Worm (Caenorhabditis elegans) whole organism, late embryonic: ENCODE data around the gene clec-38.

Source experiments
- C08G9.2 ChIP-seq: sonication (generic microtip); optimal IDR thresholded peaks from 2 replicates; lab custom pipeline; 2016; ENCODE audit warnings: mild to moderate bottlenecking, missing genetic modification characterization, moderate library complexity, missing compliant biosample characterization
- C38D4.7 ChIP-seq: fragments of 200-800 bp; sonication (Bioruptor generic); optimal IDR thresholded peaks from 2 replicates; lab custom pipeline; 2018; ENCODE audit warnings: mild to moderate bottlenecking, missing genetic modification characterization, moderate library complexity, missing compliant biosample characterization
- F13H6.1 ChIP-seq: sonication (generic microtip); optimal IDR thresholded peaks from 2 replicates; lab custom pipeline; 2016; ENCODE audit warnings: missing genetic modification characterization, missing compliant biosample characterization
- K02D7.2 ChIP-seq: sonication (generic microtip); optimal IDR thresholded peaks from 2 replicates; lab custom pipeline; 2017; ENCODE audit warnings: mild to moderate bottlenecking, missing genetic modification characterization, missing compliant biosample characterization
- K09A11.1 ChIP-seq: sonication (generic microtip); optimal IDR thresholded peaks from 2 replicates; lab custom pipeline; 2017; ENCODE audit warnings: antibody characterized with exemption, mild to moderate bottlenecking, missing genetic modification characterization, missing compliant biosample characterization; ENCODE audit not compliant: insufficient read depth
- Y22D7AL.16 ChIP-seq: sonication (generic microtip); optimal IDR thresholded peaks from 2 replicates; lab custom pipeline; 2016; ENCODE audit warnings: missing genetic modification characterization, missing compliant biosample characterization
- ama-1 ChIP-seq: fragments of 150-350 bp; optimal IDR thresholded peaks from 2 replicates; lab custom pipeline; 2014
- ceh-14 ChIP-seq: sonication (generic microtip); optimal IDR thresholded peaks from 2 replicates; lab custom pipeline; 2016; ENCODE audit warnings: missing genotype, missing genetic modification characterization, missing compliant biosample characterization
- ceh-18 ChIP-seq: sonication (generic microtip); optimal IDR thresholded peaks from 2 replicates; lab custom pipeline; 2016; ENCODE audit warnings: missing genetic modification characterization, missing compliant biosample characterization
- ceh-19 ChIP-seq: fragments of 200-800 bp; sonication (Bioruptor generic); optimal IDR thresholded peaks from 2 replicates; lab custom pipeline; 2018; ENCODE audit warnings: mild to moderate bottlenecking, missing genetic modification characterization, missing compliant biosample characterization
- ceh-22 ChIP-seq: sonication (generic microtip); optimal IDR thresholded peaks from 2 replicates; lab custom pipeline; 2017; ENCODE audit warnings: missing biosample characterization, missing genetic modification characterization
- ceh-24 ChIP-seq: sonication (generic microtip); optimal IDR thresholded peaks from 2 replicates; lab custom pipeline; 2016; ENCODE audit warnings: mild to moderate bottlenecking, missing genetic modification characterization, missing compliant biosample characterization
- ceh-31 ChIP-seq: sonication (generic microtip); optimal IDR thresholded peaks from 2 replicates; lab custom pipeline; 2016; ENCODE audit warnings: missing genetic modification characterization, missing compliant biosample characterization
- ceh-6 ChIP-seq: fragments of 200-800 bp; sonication (Bioruptor generic); optimal IDR thresholded peaks from 2 replicates; lab custom pipeline; 2018; ENCODE audit warnings: mild to moderate bottlenecking, missing genetic modification characterization, missing compliant biosample characterization
- che-1 ChIP-seq: sonication (generic microtip); optimal IDR thresholded peaks from 2 replicates; lab custom pipeline; 2016; ENCODE audit warnings: mild to moderate bottlenecking, missing genetic modification characterization, missing compliant biosample characterization
- elt-4 ChIP-seq: sonication (generic microtip); optimal IDR thresholded peaks from 2 replicates; lab custom pipeline; 2016; ENCODE audit warnings: missing genetic modification characterization, missing compliant biosample characterization
- ets-4 ChIP-seq: sonication (generic microtip); optimal IDR thresholded peaks from 2 replicates; lab custom pipeline; 2016; ENCODE audit warnings: missing genetic modification characterization, missing compliant biosample characterization
- eyg-1 ChIP-seq: sonication (generic microtip); optimal IDR thresholded peaks from 2 replicates; lab custom pipeline; 2016; ENCODE audit warnings: missing genotype, missing genetic modification characterization, missing compliant biosample characterization
- fkh-10 ChIP-seq: fragments of 150-350 bp; optimal IDR thresholded peaks from 2 replicates; lab custom pipeline; 2014; ENCODE audit warnings: missing biosample characterization, missing genetic modification reagents, missing genetic modification characterization
- fkh-6 ChIP-seq: sonication (generic microtip); optimal IDR thresholded peaks from 2 replicates; lab custom pipeline; 2016; ENCODE audit warnings: missing genetic modification characterization, missing compliant biosample characterization
- gmeb-2 ChIP-seq: sonication (generic microtip); optimal IDR thresholded peaks from 2 replicates; lab custom pipeline; 2016; ENCODE audit warnings: missing genetic modification characterization, inconsistent platforms, missing compliant biosample characterization
- hlh-13 ChIP-seq: fragments of 200-800 bp; sonication (Bioruptor generic); optimal IDR thresholded peaks from 2 replicates; lab custom pipeline; 2018; ENCODE audit warnings: mild to moderate bottlenecking, missing genetic modification characterization, missing compliant biosample characterization
- hlh-15 ChIP-seq: sonication (generic microtip); optimal IDR thresholded peaks from 2 replicates; lab custom pipeline; 2016; ENCODE audit warnings: missing genetic modification characterization, missing compliant biosample characterization
- hlh-30 ChIP-seq: sonication (generic microtip); optimal IDR thresholded peaks from 2 replicates; lab custom pipeline; 2017; ENCODE audit warnings: antibody characterized with exemption, missing genetic modification characterization, missing compliant biosample characterization; ENCODE audit not compliant: insufficient read depth
- hlh-6 ChIP-seq: sonication (generic microtip); optimal IDR thresholded peaks from 2 replicates; lab custom pipeline; 2016; ENCODE audit warnings: missing genotype, missing genetic modification characterization, missing compliant biosample characterization
- hlh-8 ChIP-seq: sonication (generic microtip); optimal IDR thresholded peaks from 2 replicates; lab custom pipeline; 2016; ENCODE audit warnings: missing genotype, missing genetic modification characterization, missing compliant biosample characterization
- lin-11 ChIP-seq: fragments of 200-800 bp; sonication (Bioruptor generic); optimal IDR thresholded peaks from 2 replicates; lab custom pipeline; 2018; ENCODE audit warnings: mild to moderate bottlenecking, missing genetic modification characterization, missing compliant biosample characterization
- nhr-11 ChIP-seq: fragments of 150-350 bp; optimal IDR thresholded peaks from 2 replicates; lab custom pipeline; 2014; ENCODE audit warnings: missing biosample characterization, missing genetic modification characterization
- npax-4 ChIP-seq: sonication (generic microtip); optimal IDR thresholded peaks from 2 replicates; lab custom pipeline; 2016; ENCODE audit warnings: missing genetic modification characterization, missing compliant biosample characterization
- pat-9 ChIP-seq: fragments of 200-800 bp; sonication (Bioruptor generic); optimal IDR thresholded peaks from 2 replicates; lab custom pipeline; 2018; ENCODE audit warnings: mild to moderate bottlenecking, missing genetic modification characterization, moderate library complexity, missing compliant biosample characterization
- pha-2 ChIP-seq: sonication (generic microtip); optimal IDR thresholded peaks from 2 replicates; lab custom pipeline; 2017; ENCODE audit warnings: mild to moderate bottlenecking, missing genetic modification characterization, missing compliant biosample characterization
- pqm-1 ChIP-seq: sonication (generic microtip); optimal IDR thresholded peaks from 2 replicates; lab custom pipeline; 2016; ENCODE audit warnings: missing genetic modification characterization, missing compliant biosample characterization
- pros-1 ChIP-seq: fragments of 150-350 bp; optimal IDR thresholded peaks from 2 replicates; lab custom pipeline; 2014; ENCODE audit warnings: missing biosample characterization, missing genetic modification reagents, missing genetic modification characterization
- sdc-2 ChIP-seq: sonication (generic microtip); optimal IDR thresholded peaks from 2 replicates; lab custom pipeline; 2016; ENCODE audit warnings: missing genotype, missing genetic modification characterization, missing compliant biosample characterization
- sox-4 ChIP-seq: sonication (generic microtip); optimal IDR thresholded peaks from 2 replicates; lab custom pipeline; 2017; ENCODE audit warnings: mild to moderate bottlenecking, missing genetic modification characterization, inconsistent platforms, missing compliant biosample characterization
- syd-9 ChIP-seq: sonication (generic microtip); optimal IDR thresholded peaks from 2 replicates; lab custom pipeline; 2016; ENCODE audit warnings: mild to moderate bottlenecking, missing genetic modification characterization, moderate library complexity, missing compliant biosample characterization
- tbx-2 ChIP-seq: sonication (generic microtip); optimal IDR thresholded peaks from 2 replicates; lab custom pipeline; 2016; ENCODE audit warnings: missing genetic modification characterization, missing compliant biosample characterization
- tbx-7 ChIP-seq: sonication (generic microtip); optimal IDR thresholded peaks from 2 replicates; lab custom pipeline; 2016; ENCODE audit warnings: missing genotype, missing genetic modification characterization, missing compliant biosample characterization
- ttx-3 ChIP-seq: sonication (generic microtip); optimal IDR thresholded peaks from 2 replicates; lab custom pipeline; 2016; ENCODE audit warnings: missing genetic modification reagents, missing genetic modification characterization, missing compliant biosample characterization
- unc-3 ChIP-seq, 2 experiments: fragments of 200-800 bp in 1 of 2; sonication (Bioruptor generic) in 1 of 2; sonication (generic microtip) in 1 of 2; conservative IDR thresholded peaks in 1 of 2; optimal IDR thresholded peaks in 1 of 2; 2 replicates each; pipeline versions ENCODE4 v1.3.6 to Lab custom; 2016 to 2022; ENCODE audit warnings: missing compliant biosample characterization in 2 of 2, missing genetic modification characterization in 2 of 2, missing genetic modification reagents in 1 of 2
- unc-42 ChIP-seq: sonication (generic microtip); optimal IDR thresholded peaks from 2 replicates; lab custom pipeline; 2016; ENCODE audit warnings: missing genotype, missing genetic modification characterization, missing compliant biosample characterization
- unc-55 ChIP-seq: sonication (generic microtip); optimal IDR thresholded peaks from 2 replicates; lab custom pipeline; 2017; ENCODE audit warnings: missing biosample characterization, missing genetic modification reagents, missing genetic modification characterization
- unc-86 ChIP-seq: sonication (generic microtip); optimal IDR thresholded peaks from 2 replicates; lab custom pipeline; 2016; ENCODE audit warnings: missing genetic modification characterization, missing compliant biosample characterization
- zip-5 ChIP-seq: sonication (generic microtip); optimal IDR thresholded peaks from 2 replicates; lab custom pipeline; 2016; ENCODE audit warnings: missing genetic modification characterization, missing compliant biosample characterization

Gene clec-38

ce11 chrV:16699752-16700259 lies 35.6 kb downstream of the clec-38 start, which contains the start of gene Y70C5C.1:
TSS of gene Y70C5C.1 (plus strand) at chrV:16700209.
- TF ChIP-seq F13H6.1 (no peak), C08G9.2 (tag; lab: Kevin White, UChicago) (no peak), ttx-3 (tag; lab: Kevin White, UChicago) (no peak), eyg-1 (tag; lab: Kevin White, UChicago) (no peak), tbx-2 (tag; lab: Kevin White, UChicago) (no peak), pat-9 (no peak), C38D4.7 (peak; percentile 36), K02D7.2 (tag; lab: Kevin White, UChicago) (peak; percentile 32), pha-2 (peak; percentile 57), hlh-15 (tag; lab: Kevin White, UChicago) (no peak), unc-42 (tag; lab: Kevin White, UChicago) (no peak), pqm-1 (no peak), tbx-7 (tag; lab: Kevin White, UChicago) (no peak), gmeb-2 (tag; lab: Kevin White, UChicago) (peak; percentile 40), nhr-11 (tag; lab: Kevin White, UChicago) (no peak), ceh-6 (peak; percentile 5), ceh-31 (tag; lab: Kevin White, UChicago) (no peak), fkh-10 (no peak), unc-86 (no peak), syd-9 (tag; lab: Kevin White, UChicago) (no peak), sdc-2 (tag; lab: Kevin White, UChicago) (no peak), hlh-8 (tag; lab: Kevin White, UChicago) (no peak), sox-4 (no peak), ceh-22 (tag; lab: Kevin White, UChicago) (no peak), lin-11 (tag; lab: Kevin White, UChicago) (peak; percentile 42), ceh-18 (no peak), che-1 (peak; percentile 61), zip-5 (tag; lab: Kevin White, UChicago) (no peak), elt-4 (tag; lab: Kevin White, UChicago) (no peak), ceh-19 (GFP tag; lab: Kevin White, UChicago) (peak; percentile 41), ama-1 (lab: Kevin White, UChicago) (no peak), hlh-13 (GFP tag; lab: Kevin White, UChicago) (peak; percentile 23), npax-4 (tag; lab: Kevin White, UChicago) (no peak)

DNA sequence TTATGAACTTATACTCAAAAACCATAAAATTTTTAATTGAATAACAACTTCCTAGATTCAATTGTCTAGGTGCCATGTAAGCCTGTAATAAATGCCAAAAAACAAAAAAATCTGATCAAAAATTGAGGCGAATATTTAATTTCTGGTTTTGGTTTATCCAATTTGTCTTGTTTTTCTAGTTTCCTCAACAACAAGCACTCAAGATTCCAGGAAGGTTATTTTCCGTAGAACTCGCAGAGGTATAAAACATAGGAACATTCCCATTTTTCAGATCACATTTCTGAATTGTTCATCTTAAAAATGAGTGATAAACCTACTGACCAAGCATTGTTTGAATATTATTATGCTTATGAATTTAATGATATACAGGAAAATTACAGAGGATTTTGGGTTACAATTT lies 38.2 kb downstream of the clec-38 start, which contains the start of gene srw-41:
TSS of gene srw-41 (plus strand) at position 301 of the 400 bp plus-strand sequence.
- TF ChIP-seq pros-1 (tag; lab: Kevin White, UChicago) (no peak), syd-9 (tag; lab: Kevin White, UChicago) (no peak), hlh-6 (tag; lab: Kevin White, UChicago) (no peak), che-1 (no peak), Y22D7AL.16 (tag; lab: Kevin White, UChicago) (no peak), unc-3 (GFP tag; conservative IDR thresholded peaks at IDR 0.05; lab: Robert Waterston, UW) (no peak), unc-3 (tag; optimal IDR thresholded peaks at IDR 0.05; lab: Kevin White, UChicago) (no peak)

DNA sequence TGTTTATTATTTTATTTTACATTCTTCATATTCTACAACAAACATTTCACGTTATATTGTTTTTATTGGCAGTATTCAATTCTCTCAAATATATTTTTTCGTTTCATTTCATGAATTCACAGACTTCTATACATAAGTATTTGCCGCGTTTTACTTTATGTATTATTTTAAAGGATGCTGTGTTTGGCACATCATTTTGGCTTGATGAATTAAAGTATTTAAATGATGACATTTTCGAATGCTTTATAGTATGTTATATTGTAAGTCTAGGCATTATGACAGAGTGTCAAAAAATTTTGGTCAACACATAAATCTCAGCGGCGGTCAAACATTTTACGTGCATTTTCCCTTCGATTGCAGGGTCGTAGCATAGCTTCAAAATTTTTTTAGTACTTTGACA lies 39.9 kb downstream of the clec-38 start:
- no peak for TF ChIP-seq ets-4 (tag; lab: Kevin White, UChicago)
- TF ChIP-seq nhr-11 (tag; lab: Kevin White, UChicago), result no peak
- TF ChIP-seq fkh-10, result no peak
- no peak for TF ChIP-seq syd-9 (tag; lab: Kevin White, UChicago)
- TF ChIP-seq fkh-6, result no peak
- no peak for TF ChIP-seq ama-1 (lab: Kevin White, UChicago)
- TF ChIP-seq ceh-24, result no peak
- no peak for TF ChIP-seq unc-3 (GFP tag; conservative IDR thresholded peaks at IDR 0.05; lab: Robert Waterston, UW)
- TF ChIP-seq unc-3 (tag; optimal IDR thresholded peaks at IDR 0.05; lab: Kevin White, UChicago), result no peak
- TF ChIP-seq K02D7.2 (tag; lab: Kevin White, UChicago), result no peak
- TF ChIP-seq pros-1 (tag; lab: Kevin White, UChicago), result no peak
- TF ChIP-seq hlh-13 (GFP tag; lab: Kevin White, UChicago), result no peak
- TF ChIP-seq hlh-30 (tag; lab: Kevin White, UChicago), result no peak
- TF ChIP-seq ceh-14 (tag; lab: Kevin White, UChicago), result no peak
- TF ChIP-seq pat-9, result no peak
- TF ChIP-seq C08G9.2 (tag; lab: Kevin White, UChicago), result no peak
- no peak for TF ChIP-seq unc-55 (GFP tag; lab: Kevin White, UChicago)
- no peak for TF ChIP-seq K09A11.1 (tag; lab: Kevin White, UChicago)
- TF ChIP-seq eyg-1 (tag; lab: Kevin White, UChicago), result no peak
- no peak for TF ChIP-seq hlh-8 (tag; lab: Kevin White, UChicago)
- no peak for TF ChIP-seq ttx-3 (tag; lab: Kevin White, UChicago)
